Fruit fly (Drosophila melanogaster) Kc167 (cell line): ENCODE measurements around the gene CG13114.

Experiments used
- Myc ChIP-seq: fragments of >200 bp; optimal IDR thresholded peaks from 2 replicates; lab custom pipeline; 2017; ENCODE audit warnings: missing external identifiers
- Sin3A ChIP-seq: fragments of >200 bp; optimal IDR thresholded peaks from 2 replicates; lab custom pipeline; 2018; ENCODE audit warnings: missing external identifiers
- h ChIP-seq: fragments of >200 bp; optimal IDR thresholded peaks from 3 replicates; lab custom pipeline; 2018; ENCODE audit warnings: missing external identifiers
- insv ChIP-seq: fragments of >200 bp; optimal IDR thresholded peaks from 3 replicates; lab custom pipeline; 2018; ENCODE audit warnings: missing external identifiers
- psq ChIP-seq: fragments of >200 bp; optimal IDR thresholded peaks from 2 replicates; lab custom pipeline; 2017; ENCODE audit warnings: missing external identifiers
- ttk ChIP-seq: sonication (Bioruptor generic); optimal IDR thresholded peaks from 2 replicates; lab custom pipeline; 2017; ENCODE audit warnings: missing external identifiers

The CG13114 gene

dm6 chr2L:9545511-9545910 is at the start of gene CG13114:
CG13114 (plus strand) TSS chr2L:9545811.
- TF ChIP-seq ttk (lab: Kevin White, UChicago): no peak
- no peak for TF ChIP-seq psq (lab: Kevin White, UChicago)
- TF ChIP-seq insv: no peak
- TF ChIP-seq Myc (lab: Kevin White, UChicago): no peak
- TF ChIP-seq h (lab: Kevin White, UChicago): no peak
- TF ChIP-seq Sin3A (lab: Kevin White, UChicago): no peak

dm6 chr2L:9495870-9496269 is 49.7 kb upstream of the CG13114 start:
- TF ChIP-seq Myc (lab: Kevin White, UChicago): no peak

DNA sequence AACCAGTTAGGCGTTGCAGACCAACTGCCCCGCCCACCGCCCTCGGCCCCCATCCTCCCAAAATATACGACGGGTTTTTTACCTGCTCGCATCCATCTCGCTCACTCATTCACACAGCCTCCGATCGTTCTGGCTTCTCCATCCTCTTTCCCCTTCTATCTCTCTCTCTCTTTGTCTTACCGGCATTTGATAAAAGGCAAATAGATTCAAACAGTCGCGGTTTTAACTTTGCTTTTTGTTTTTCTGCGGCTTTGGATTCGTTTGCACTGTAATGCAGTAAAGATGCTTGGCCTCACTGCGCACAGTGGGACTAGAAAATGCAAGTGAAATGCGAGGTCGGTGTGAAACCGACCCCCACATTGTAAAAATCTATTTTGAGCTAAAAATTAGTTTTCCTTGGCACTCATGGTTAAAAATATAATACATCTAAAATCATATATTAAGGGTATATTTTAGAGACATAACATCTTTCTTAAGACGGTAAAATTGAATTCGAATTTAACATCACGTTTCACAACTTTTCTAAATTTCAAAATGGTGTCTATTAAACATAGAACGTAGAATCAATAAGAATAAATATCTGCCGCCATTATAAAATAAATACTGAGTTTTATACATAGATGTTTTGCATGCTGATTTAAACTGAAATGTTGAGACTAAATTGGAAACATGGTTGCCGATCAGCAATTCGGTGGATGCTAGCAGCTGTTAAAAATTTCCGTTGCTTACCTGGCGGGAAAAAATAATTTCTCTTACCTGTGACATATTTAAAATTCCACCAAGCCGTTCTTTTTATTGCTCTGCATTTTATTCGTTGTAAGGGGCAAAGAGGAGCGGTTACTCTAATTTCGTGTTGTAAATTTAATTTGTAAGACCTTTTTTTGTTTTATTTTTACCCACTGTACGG is 49.0 kb upstream of the CG13114 start:
- TF ChIP-seq h (lab: Kevin White, UChicago) (no peak), Myc (lab: Kevin White, UChicago) (no peak), Sin3A (lab: Kevin White, UChicago) (no peak), insv (no peak)

- TF ChIP-seq h (lab: Kevin White, UChicago) (no peak), psq (lab: Kevin White, UChicago) (no peak), ttk (lab: Kevin White, UChicago) (no peak), Myc (lab: Kevin White, UChicago) (no peak), insv (no peak), Sin3A (lab: Kevin White, UChicago) (no peak)
Observed at dm6 chr2L:9497285-9497660, 48.3 kb upstream of the CG13114 start.

DNA sequence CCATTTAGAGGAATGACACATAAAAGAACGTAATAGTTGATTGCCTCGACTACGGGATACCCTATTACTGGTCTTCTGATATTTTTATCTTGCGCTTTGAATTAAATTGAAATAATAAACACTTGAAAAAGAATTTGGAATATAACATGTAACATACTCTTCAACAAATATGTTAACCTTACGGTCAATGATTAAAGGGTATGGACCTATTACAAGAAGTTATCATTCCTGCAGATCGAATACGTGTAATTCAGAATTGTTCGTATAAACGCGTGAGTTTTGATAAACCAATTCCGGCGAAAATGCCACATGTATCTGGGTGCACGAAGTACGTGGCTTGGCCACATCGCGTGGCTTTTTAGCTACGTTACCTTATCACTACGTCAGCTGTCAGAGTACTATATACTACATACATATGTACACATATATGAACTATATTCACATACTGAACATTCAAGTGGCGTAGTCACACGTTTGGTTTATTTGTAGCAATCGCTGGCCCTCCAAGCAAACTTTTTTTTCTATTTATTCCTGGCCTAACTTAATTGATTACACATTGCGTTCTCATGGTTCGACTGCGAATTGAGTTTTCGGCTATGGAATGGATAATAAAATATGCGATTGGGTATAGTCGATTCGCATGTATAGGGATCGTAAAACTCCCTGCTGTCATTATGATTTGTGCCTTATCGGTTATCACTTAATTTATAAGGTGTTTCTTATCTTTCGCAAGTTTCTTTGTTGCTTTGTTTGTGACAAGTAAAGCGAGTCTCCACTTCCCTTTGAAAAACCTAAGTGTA is 47.2 kb upstream of the CG13114 start:
- TF ChIP-seq Myc (lab: Kevin White, UChicago): no peak
- no peak for TF ChIP-seq psq (lab: Kevin White, UChicago)
- TF ChIP-seq h (lab: Kevin White, UChicago): no peak
- TF ChIP-seq Sin3A (lab: Kevin White, UChicago): no peak
- TF ChIP-seq insv: no peak
- TF ChIP-seq ttk (lab: Kevin White, UChicago): no peak

DNA sequence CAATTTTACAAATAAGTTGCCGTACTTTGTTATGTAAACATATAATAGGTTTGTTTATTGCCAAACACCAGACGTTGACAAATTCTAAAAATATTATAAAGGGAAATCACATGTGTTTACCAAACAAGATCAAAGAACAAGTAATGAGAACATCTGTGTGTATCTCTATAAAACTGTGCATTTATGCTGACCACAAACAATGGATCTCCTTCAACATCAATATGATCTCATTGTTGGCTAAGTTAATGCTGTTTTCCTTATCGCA is 46.7 kb upstream of the CG13114 start:
- TF ChIP-seq Sin3A (lab: Kevin White, UChicago): no peak
- no peak for TF ChIP-seq ttk (lab: Kevin White, UChicago)
- no peak for TF ChIP-seq h (lab: Kevin White, UChicago)
- TF ChIP-seq Myc (lab: Kevin White, UChicago): no peak
- no peak for TF ChIP-seq psq (lab: Kevin White, UChicago)
- no peak for TF ChIP-seq insv

dm6 chr2L:9500454-9500853 is 45.2 kb upstream of the CG13114 start:
- TF ChIP-seq ttk (lab: Kevin White, UChicago): no peak

DNA sequence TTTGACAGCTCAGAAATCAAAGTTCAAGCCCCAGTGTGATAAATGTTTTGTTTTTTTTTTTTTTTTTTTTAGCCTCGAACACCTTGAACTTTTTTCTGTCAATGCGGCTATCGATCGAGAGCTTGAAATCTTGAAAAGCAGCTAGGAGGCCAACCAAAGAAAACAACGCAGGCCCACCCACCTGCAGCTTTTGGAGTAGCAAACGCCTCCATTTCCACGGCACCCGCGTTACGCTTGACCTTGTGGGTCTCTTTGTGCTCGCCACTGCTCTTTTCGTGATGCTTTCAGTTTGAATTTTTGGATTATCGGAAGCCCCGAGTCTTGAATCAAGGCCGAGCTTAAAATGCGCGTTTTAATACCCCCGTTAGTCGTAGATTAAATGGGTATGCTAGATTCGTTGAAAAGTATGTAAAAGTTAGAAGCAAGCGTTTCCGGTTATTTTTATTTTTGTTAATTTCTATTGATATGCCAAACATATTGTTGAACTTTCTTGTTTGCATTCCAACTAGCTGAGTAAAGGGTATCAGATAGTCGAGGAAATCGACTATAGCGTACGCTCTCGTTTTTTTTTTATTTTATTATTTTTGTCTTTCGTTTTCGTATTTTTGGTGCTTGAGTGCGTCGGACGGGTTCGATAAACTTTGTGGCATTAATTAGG is 42.7 kb upstream of the CG13114 start:
- no peak for TF ChIP-seq Myc (lab: Kevin White, UChicago)

dm6 chr2L:9505372-9506103 is 40.1 kb upstream of the CG13114 start:
- TF ChIP-seq Sin3A (lab: Kevin White, UChicago) (no peak), ttk (lab: Kevin White, UChicago) (no peak), Myc (lab: Kevin White, UChicago) (no peak), h (lab: Kevin White, UChicago) (no peak), psq (lab: Kevin White, UChicago) (no peak), insv (no peak)

- TF ChIP-seq insv (no peak), psq (lab: Kevin White, UChicago) (no peak), h (lab: Kevin White, UChicago) (no peak), ttk (lab: Kevin White, UChicago) (no peak), Sin3A (lab: Kevin White, UChicago) (no peak), Myc (lab: Kevin White, UChicago) (no peak)
Observed at dm6 chr2L:9506535-9507036, 39.0 kb upstream of the CG13114 start.

DNA sequence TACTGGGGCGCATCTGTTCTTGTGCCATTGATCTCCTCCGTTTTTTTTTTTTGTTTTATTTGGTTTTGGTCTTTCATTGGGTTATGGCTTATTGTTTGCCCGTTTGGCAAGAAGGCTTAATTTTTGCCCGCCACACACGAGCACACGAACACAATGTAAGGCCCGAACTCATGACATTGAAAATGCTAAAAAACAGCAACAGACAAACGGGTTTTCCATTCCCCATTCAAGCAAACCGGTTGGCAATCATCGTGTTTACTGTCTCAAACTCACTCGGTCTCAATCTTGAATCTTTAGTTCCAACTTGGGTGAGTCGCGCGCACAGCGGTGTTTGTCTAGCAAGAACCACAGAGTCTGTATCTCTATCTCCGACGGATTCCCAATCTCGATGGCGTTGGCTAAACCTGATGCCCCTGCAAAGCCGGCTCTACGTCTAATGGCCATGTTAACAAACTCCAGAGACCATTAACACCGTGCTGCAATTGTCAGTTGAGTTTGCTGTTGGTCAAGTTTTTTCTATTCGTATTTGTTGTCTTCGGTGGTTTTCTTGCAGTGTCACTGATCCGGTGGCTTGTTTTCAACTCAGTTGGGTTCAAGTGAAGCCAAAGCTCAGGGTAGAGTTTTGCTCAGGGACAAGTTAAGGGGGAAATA is 36.9 kb upstream of the CG13114 start:
- TF ChIP-seq Myc (lab: Kevin White, UChicago) (no peak), Sin3A (lab: Kevin White, UChicago) (no peak), insv (no peak), psq (lab: Kevin White, UChicago) (no peak), h (lab: Kevin White, UChicago) (no peak), ttk (lab: Kevin White, UChicago) (no peak)
